Fruit fly (Drosophila melanogaster): ENCODE results near the gene AstA-R1.
A peak's percentile ranks its signal among the peaks of the same experiment; 100 is the strongest.

AstA-R1 gene

DNA sequence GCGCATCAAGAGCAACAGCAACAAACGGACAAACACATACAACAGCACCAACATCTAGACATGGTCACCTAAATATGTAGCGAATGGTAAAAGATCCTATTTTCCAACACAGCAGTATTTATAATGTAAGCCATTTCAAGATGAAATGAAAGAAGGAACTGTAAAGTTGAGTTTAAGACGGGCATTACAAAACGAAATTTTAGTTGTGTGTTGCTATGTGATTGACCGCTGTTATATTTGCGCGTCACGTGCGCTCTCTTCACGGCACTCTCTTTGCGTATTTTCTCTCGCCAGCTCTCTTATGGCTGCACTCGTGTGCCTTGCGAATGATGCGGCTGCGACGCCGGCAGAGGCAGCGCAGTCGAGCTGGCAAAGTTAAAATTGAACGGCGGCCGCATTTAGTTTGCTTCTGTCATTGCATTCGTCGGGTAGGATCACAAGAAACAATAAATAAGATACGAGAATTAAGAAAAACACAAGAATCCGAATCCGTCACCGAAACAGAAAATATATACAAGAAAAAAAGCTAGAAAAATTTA is 113.6 kb downstream of the AstA-R1 start:
- TF ChIP-seq net (GFP tag; optimal IDR thresholded peaks at IDR 0.05) = peak; percentile 86
- TF ChIP-seq CG11762 (GFP tag; optimal IDR thresholded peaks at IDR 0.05; ENCODE audit: insufficient read depth) = peak; percentile 68
- peak; percentile 69 for TF ChIP-seq CG4318 (GFP tag; optimal IDR thresholded peaks at IDR 0.05)
- TF ChIP-seq lz (GFP tag; optimal IDR thresholded peaks at IDR 0.05) = peak; percentile 81
- peak; percentile 61 for TF ChIP-seq CG3032 (tag; optimal IDR thresholded peaks at IDR 0.05)
- peak; percentile 73 for TF ChIP-seq CG10631 (GFP tag; optimal IDR thresholded peaks at IDR 0.05)
- TF ChIP-seq fd85E (GFP tag; optimal IDR thresholded peaks at IDR 0.05) = no peak
- TF ChIP-seq Hr39 (GFP tag; optimal IDR thresholded peaks at IDR 0.05) = peak; percentile 78
- no peak for TF ChIP-seq fkh (GFP tag; optimal IDR thresholded peaks at IDR 0.05)
- peak; percentile 77 for TF ChIP-seq CG6792 (GFP tag; optimal IDR thresholded peaks at IDR 0.05)
- TF ChIP-seq pdm3 (GFP tag; optimal IDR thresholded peaks at IDR 0.05) = peak; percentile 87
- peak; percentile 70 for TF ChIP-seq Lpt (GFP tag; optimal IDR thresholded peaks at IDR 0.05)
- peak; percentile 92 for TF ChIP-seq CG8119 (GFP tag; IDR thresholded peaks at IDR 0.05)
- TF ChIP-seq CG10669 (GFP tag; optimal IDR thresholded peaks at IDR 0.05) = peak; percentile 77
- no peak for TF ChIP-seq Eip93F (GFP tag; optimal IDR thresholded peaks at IDR 0.05)
- TF ChIP-seq Blimp-1 (GFP tag; optimal IDR thresholded peaks at IDR 0.05) = no peak
- TF ChIP-seq acj6 (GFP tag; optimal IDR thresholded peaks at IDR 0.05) = peak; percentile 80
- TF ChIP-seq esn (GFP tag; optimal IDR thresholded peaks at IDR 0.05) = peak; percentile 79
- peak; percentile 77 for TF ChIP-seq CG6276 (GFP tag; optimal IDR thresholded peaks at IDR 0.05)
- TF ChIP-seq CG7368 (GFP tag; optimal IDR thresholded peaks at IDR 0.05) = peak; percentile 80
- TF ChIP-seq Eip78C (GFP tag) = peak; percentile 92
- peak; percentile 62 for TF ChIP-seq Ets21C (GFP tag; optimal IDR thresholded peaks at IDR 0.05)
- peak; percentile 86 for TF ChIP-seq CG3919 (GFP tag; optimal IDR thresholded peaks at IDR 0.05)
- TF ChIP-seq CG11902 (GFP tag; optimal IDR thresholded peaks at IDR 0.05) = peak; percentile 31
- peak; percentile 77 for TF ChIP-seq Eip75B (GFP tag; optimal IDR thresholded peaks at IDR 0.05)
- TF ChIP-seq CG8632 (GFP tag; optimal IDR thresholded peaks at IDR 0.05) = peak; percentile 56
- TF ChIP-seq fd59A (GFP tag; optimal IDR thresholded peaks at IDR 0.05) = peak; percentile 64
- TF ChIP-seq Sox102F (GFP tag; optimal IDR thresholded peaks at IDR 0.05) = peak; percentile 75
- peak; percentile 50 for TF ChIP-seq CG16779 (tag; optimal IDR thresholded peaks at IDR 0.05)
- peak; percentile 68 for TF ChIP-seq Smox (GFP tag; optimal IDR thresholded peaks at IDR 0.05)
- peak; percentile 90 for TF ChIP-seq eg (GFP tag; IDR thresholded peaks at IDR 0.05)
- peak; percentile 81 for TF ChIP-seq CG1621 (tag; optimal IDR thresholded peaks at IDR 0.05)
- peak; percentile 72 for TF ChIP-seq cyc (GFP tag; optimal IDR thresholded peaks at IDR 0.05)
- peak; percentile 41 for TF ChIP-seq CG8319 (GFP tag; optimal IDR thresholded peaks at IDR 0.05)
- peak; percentile 91 for TF ChIP-seq CG15336 (GFP tag; IDR thresholded peaks at IDR 0.05)
- peak; percentile 70 for TF ChIP-seq dac (GFP tag; optimal IDR thresholded peaks at IDR 0.05)
- peak; percentile 83 for TF ChIP-seq Sox14 (GFP tag; optimal IDR thresholded peaks at IDR 0.05)
- peak; percentile 60 for TF ChIP-seq Sox15 (GFP tag; optimal IDR thresholded peaks at IDR 0.05)
- TF ChIP-seq Ets96B (tag; optimal IDR thresholded peaks at IDR 0.05) = peak; percentile 80
- peak; percentile 81 for TF ChIP-seq Met (GFP tag; optimal IDR thresholded peaks at IDR 0.05)
- peak; percentile 76 for TF ChIP-seq CG31627 (GFP tag; optimal IDR thresholded peaks at IDR 0.05)
- peak; percentile 85 for TF ChIP-seq Hr4 (GFP tag; optimal IDR thresholded peaks at IDR 0.05)
- TF ChIP-seq achi (GFP tag; optimal IDR thresholded peaks at IDR 0.05) = peak; percentile 76
- TF ChIP-seq CG9139 (GFP tag; optimal IDR thresholded peaks at IDR 0.05) = peak; percentile 16
- peak; percentile 82 for TF ChIP-seq OdsH (GFP tag; optimal IDR thresholded peaks at IDR 0.05)
- TF ChIP-seq spab (GFP tag; optimal IDR thresholded peaks at IDR 0.05) = peak; percentile 56
- TF ChIP-seq CG6854 (GFP tag; optimal IDR thresholded peaks at IDR 0.05) = peak; percentile 62
- TF ChIP-seq dsx (GFP tag; optimal IDR thresholded peaks at IDR 0.05; ENCODE audit: poor library complexity, severe bottlenecking) = peak; percentile 73
- peak; percentile 60 for TF ChIP-seq CG6808 (GFP tag; optimal IDR thresholded peaks at IDR 0.05)
- peak; percentile 64 for TF ChIP-seq CG11294 (GFP tag; IDR thresholded peaks at IDR 0.05)
- peak; percentile 87 for TF ChIP-seq CG32006 (GFP tag; optimal IDR thresholded peaks at IDR 0.05)
- TF ChIP-seq svp (GFP tag) = peak; percentile 90

All from whole organism, prepupa.